Worm (Caenorhabditis elegans) whole organism, L1 larva: ENCODE data around the gene C54E10.6.

Experiments used
- aha-1 ChIP-seq: fragments of 150-350 bp; optimal IDR thresholded peaks from 2 replicates; lab custom pipeline; 2014; ENCODE audit warnings: missing biosample characterization, missing genetic modification characterization
- alr-1 ChIP-seq: fragments of 200-800 bp; sonication (Bioruptor generic); optimal IDR thresholded peaks from 2 replicates; lab custom pipeline; 2018; ENCODE audit warnings: borderline replicate concordance, mild to moderate bottlenecking, missing genetic modification characterization, missing compliant biosample characterization
- blmp-1 ChIP-seq: fragments of 150-350 bp; optimal IDR thresholded peaks from 2 replicates; lab custom pipeline; 2014; ENCODE audit warnings: missing biosample characterization, missing genetic modification characterization
- ceh-63 ChIP-seq: fragments of 200-800 bp; sonication (Bioruptor generic); optimal IDR thresholded peaks from 2 replicates; lab custom pipeline; 2018; ENCODE audit warnings: mild to moderate bottlenecking, missing genetic modification characterization, missing compliant biosample characterization
- dpl-1 ChIP-seq, 3 experiments: fragments of 150-350 bp in 2 of 3; sonication (generic microtip) in 1 of 3; optimal IDR thresholded peaks; 2 replicates each; lab custom pipeline; 2014 to 2017; ENCODE audit warnings: missing biosample characterization in 3 of 3, missing genetic modification characterization in 3 of 3, missing genetic modification reagents in 3 of 3
- dsc-1 ChIP-seq: sonication (generic microtip); optimal IDR thresholded peaks from 2 replicates; lab custom pipeline; 2016; ENCODE audit warnings: mild to moderate bottlenecking, missing genetic modification characterization, missing compliant biosample characterization
- efl-1 ChIP-seq, 4 experiments: fragments of 150-350 bp; optimal IDR thresholded peaks in 3 of 4; peaks in 1 of 4; 1 replicate in 1 of 4; 2 replicates in 3 of 4; lab custom pipeline; 2014; ENCODE audit warnings: missing biosample characterization in 2 of 4, missing genetic modification characterization in 2 of 4, missing genetic modification reagents in 2 of 4
- egl-27 ChIP-seq, 2 experiments: fragments of 150-350 bp in 1 of 2; sonication (generic microtip); optimal IDR thresholded peaks; 3 replicates each; lab custom pipeline; 2017 to 2018; ENCODE audit warnings: missing biosample characterization in 2 of 2, missing genetic modification characterization in 2 of 2, missing genetic modification reagents in 2 of 2
- elt-2 ChIP-seq: sonication (generic microtip); optimal IDR thresholded peaks from 2 replicates; lab custom pipeline; 2016; ENCODE audit warnings: missing genetic modification characterization, mild to moderate bottlenecking, inconsistent platforms, missing compliant biosample characterization, missing genetic modification reagents
- elt-3 ChIP-seq, 6 experiments: fragments of 150-350 bp in 1 of 6; sonication (generic microtip); optimal IDR thresholded peaks; 2 replicates each; lab custom pipeline; 2017 to 2018; ENCODE audit warnings: missing biosample characterization in 6 of 6, missing genetic modification characterization in 6 of 6, inconsistent platforms in 1 of 6
- fkh-8 ChIP-seq: sonication (generic microtip); optimal IDR thresholded peaks from 2 replicates; lab custom pipeline; 2016; ENCODE audit warnings: mild to moderate bottlenecking, missing genetic modification characterization, missing compliant biosample characterization
- irx-1 ChIP-seq: sonication (generic microtip); optimal IDR thresholded peaks from 2 replicates; lab custom pipeline; 2016; ENCODE audit warnings: missing genetic modification characterization, missing compliant biosample characterization
- isw-1 ChIP-seq: fragments of 200-800 bp; sonication (Bioruptor generic); IDR thresholded peaks from 2 replicates; pipeline ENCODE4 v1.3.6; 2022; ENCODE audit warnings: missing genetic modification characterization, missing compliant biosample characterization
- jun-1 ChIP-seq: fragments of 150-350 bp; optimal IDR thresholded peaks from 2 replicates; lab custom pipeline; 2014; ENCODE audit warnings: missing biosample characterization, missing genetic modification reagents, missing genetic modification characterization
- lin-15B ChIP-seq: fragments of 150-350 bp; sonication (generic microtip); optimal IDR thresholded peaks from 3 replicates; lab custom pipeline; 2014; ENCODE audit warnings: missing biosample characterization, missing genetic modification characterization
- lin-35 ChIP-seq, 2 experiments: fragments of 150-350 bp; optimal IDR thresholded peaks; 2 replicates each; lab custom pipeline; 2014; ENCODE audit warnings: missing biosample characterization in 2 of 2, missing genetic modification characterization in 2 of 2, missing genetic modification reagents in 2 of 2
- lir-3 ChIP-seq: sonication (generic microtip); optimal IDR thresholded peaks from 2 replicates; lab custom pipeline; 2016; ENCODE audit warnings: mild to moderate bottlenecking, missing genetic modification characterization, moderate library complexity, missing compliant biosample characterization; ENCODE audit not compliant: poor library complexity
- mab-9 ChIP-seq: fragments of 200-800 bp; sonication (Bioruptor generic); IDR thresholded peaks from 2 replicates; pipeline ENCODE4 v1.3.6; 2022; ENCODE audit warnings: missing genetic modification reagents, missing genetic modification characterization, missing compliant biosample characterization
- mdl-1 ChIP-seq, 2 experiments: fragments of 150-350 bp; optimal IDR thresholded peaks; 2 replicates each; lab custom pipeline; 2014 to 2017; ENCODE audit warnings: missing biosample characterization in 2 of 2, missing genetic modification characterization in 2 of 2, inconsistent platforms in 1 of 2
- mep-1 ChIP-seq: fragments of 150-350 bp; optimal IDR thresholded peaks from 2 replicates; lab custom pipeline; 2014; ENCODE audit warnings: missing biosample characterization, missing genetic modification characterization
- nhr-11 ChIP-seq: fragments of 150-350 bp; optimal IDR thresholded peaks from 2 replicates; lab custom pipeline; 2014; ENCODE audit warnings: missing biosample characterization, missing genetic modification characterization
- nhr-47 ChIP-seq: sonication (generic microtip); optimal IDR thresholded peaks from 2 replicates; lab custom pipeline; 2016; ENCODE audit warnings: mild to moderate bottlenecking, missing genetic modification characterization, moderate library complexity, missing compliant biosample characterization
- nhr-71 ChIP-seq: sonication (generic microtip); optimal IDR thresholded peaks from 2 replicates; lab custom pipeline; 2016; ENCODE audit warnings: mild to moderate bottlenecking, missing genetic modification characterization, moderate library complexity, missing compliant biosample characterization
- nhr-76 ChIP-seq: sonication (generic microtip); optimal IDR thresholded peaks from 2 replicates; lab custom pipeline; 2017; ENCODE audit warnings: missing biosample characterization, missing genetic modification characterization
- nhr-85 ChIP-seq: sonication (generic microtip); peaks from one replicate; lab custom pipeline; 2016; ENCODE audit warnings: missing genetic modification characterization, inconsistent platforms, missing compliant biosample characterization
- rnt-1 ChIP-seq: sonication (generic microtip); optimal IDR thresholded peaks from 2 replicates; lab custom pipeline; 2016; ENCODE audit warnings: mild to moderate bottlenecking, missing genetic modification characterization, moderate library complexity, missing compliant biosample characterization
- sox-4 ChIP-seq: sonication (generic microtip); optimal IDR thresholded peaks from 2 replicates; lab custom pipeline; 2016; ENCODE audit warnings: missing genetic modification characterization, missing compliant biosample characterization
- sup-37 ChIP-seq: fragments of 200-800 bp; sonication (Bioruptor generic); optimal IDR thresholded peaks from 2 replicates; lab custom pipeline; 2018; ENCODE audit warnings: mild to moderate bottlenecking, missing genetic modification characterization, missing compliant biosample characterization
- tbx-2 ChIP-seq: sonication (generic microtip); optimal IDR thresholded peaks from 2 replicates; lab custom pipeline; 2016; ENCODE audit warnings: missing genetic modification characterization, missing compliant biosample characterization
- unc-30 ChIP-seq: sonication (generic microtip); optimal IDR thresholded peaks from 2 replicates; lab custom pipeline; 2017; ENCODE audit warnings: missing biosample characterization, missing genetic modification characterization
- unc-98 ChIP-seq: fragments of 200-800 bp; sonication (Bioruptor generic); IDR thresholded peaks from 2 replicates; pipeline ENCODE4 v1.3.6; 2022; ENCODE audit warnings: missing genetic modification characterization, missing compliant biosample characterization
- zag-1 ChIP-seq: fragments of 150-350 bp; optimal IDR thresholded peaks from 2 replicates; lab custom pipeline; 2014; ENCODE audit warnings: missing biosample characterization, missing genetic modification characterization
- zip-4 ChIP-seq: fragments of 200-800 bp; sonication (Bioruptor generic); optimal IDR thresholded peaks from 2 replicates; lab custom pipeline; 2018; ENCODE audit warnings: mild to moderate bottlenecking, missing genetic modification characterization, moderate library complexity, missing compliant biosample characterization

Gene C54E10.6

ce11 chrV:18790658-18791057 is 17.9 kb downstream of the C54E10.6 start, which contains the start of gene nhr-231:
Gene nhr-231, plus strand, starts transcription at chrV:18790958.
- TF ChIP-seq egl-27 (tag; optimal IDR thresholded peaks at IDR 0.05; lab: Kevin White, UChicago) (no peak), unc-30 (tag; lab: Kevin White, UChicago) (no peak), elt-3 (tag; optimal IDR thresholded peaks at IDR 0.05; lab: Kevin White, UChicago) (no peak)
- TF ChIP-seq, all 84 proteins: peak for 0

- TF ChIP-seq zip-4 (GFP tag; lab: Kevin White, UChicago) = peak; percentile 36
- TF ChIP-seq irx-1 = no peak
These were observed 21.1 kb downstream of the C54E10.6 start, which contains the start of gene Y17D7B.2 for ce11 chrV:18787417-18787918. Gene Y17D7B.2, plus strand, starts transcription at chrV:18787739.

ce11 chrV:18786694-18787093 is 21.8 kb downstream of the C54E10.6 start, which contains the start of gene Y17D7B.3:
Gene Y17D7B.3, minus strand, starts transcription at chrV:18786794.
- TF ChIP-seq isw-1 (GFP tag; lab: Robert Waterston, UW) = no peak
- TF ChIP-seq ceh-63 (GFP tag; lab: Kevin White, UChicago) = no peak

- TF ChIP-seq nhr-47 (peak; percentile 35), tbx-2 (tag; lab: Kevin White, UChicago) (no peak), sox-4 (tag; lab: Kevin White, UChicago) (peak; percentile 1), elt-2 (tag; lab: Kevin White, UChicago) (no peak), jun-1 (no peak), lin-15B (tag; lab: Kevin White, UChicago) (no peak), nhr-11 (tag; lab: Kevin White, UChicago) (no peak), lin-35 (GFP tag; optimal IDR thresholded peaks at IDR 0.05; lab: Kevin White, UChicago) (no peak), efl-1 (optimal IDR thresholded peaks at IDR 0.05; lab: Kevin White, UChicago) (no peak), efl-1 (GFP tag; optimal IDR thresholded peaks at IDR 0.05 in 1 of 2; lab: Kevin White, UChicago) (peak in 1 of 2 experiments; percentile 89), dsc-1 (peak; percentile 25), fkh-8 (peak; percentile 64), mep-1 (tag; lab: Kevin White, UChicago) (no peak), blmp-1 (tag; lab: Kevin White, UChicago) (no peak), nhr-71 (tag; lab: Kevin White, UChicago) (no peak), aha-1 (tag; lab: Kevin White, UChicago) (no peak)
These were observed 25.1 kb downstream of the C54E10.6 start, which contains the start of gene Y17D7B.10 for ce11 chrV:18783474-18783873. Gene Y17D7B.10, plus strand, starts transcription at chrV:18783716.

- peak; percentile 31 for TF ChIP-seq dsc-1
- TF ChIP-seq nhr-76 (tag; lab: Kevin White, UChicago) = no peak
- TF ChIP-seq, all 84 proteins: peak for 1
These were observed 25.8 kb downstream of the C54E10.6 start for ce11 chrV:18782747-18783146.

ce11 chrV:18780605-18781004 is 27.9 kb downstream of the C54E10.6 start:
- TF ChIP-seq irx-1 = no peak
- no peak for TF ChIP-seq lir-3 (tag; lab: Kevin White, UChicago)
- TF ChIP-seq blmp-1 (tag; lab: Kevin White, UChicago) = no peak
- no peak for TF ChIP-seq nhr-85 (tag; lab: Kevin White, UChicago)

ce11 chrV:18776245-18776737 is 32.2 kb downstream of the C54E10.6 start, which contains the start of gene Y17D7B.4:
Gene Y17D7B.4, minus strand, starts transcription at chrV:18776687.
- TF ChIP-seq sup-37 (GFP tag; lab: Kevin White, UChicago) = no peak
- no peak for TF ChIP-seq mab-9 (GFP tag; lab: Robert Waterston, UW)
- TF ChIP-seq mdl-1 (tag; optimal IDR thresholded peaks at IDR 0.05; lab: Kevin White, UChicago) = no peak
- no peak for TF ChIP-seq rnt-1 (tag; lab: Kevin White, UChicago)
- TF ChIP-seq unc-98 (GFP tag; lab: Robert Waterston, UW) = no peak
- no peak for TF ChIP-seq dpl-1 (GFP tag; optimal IDR thresholded peaks at IDR 0.05; lab: Kevin White, UChicago)
- no peak for TF ChIP-seq zag-1 (tag; lab: Kevin White, UChicago)
- TF ChIP-seq egl-27 (tag; optimal IDR thresholded peaks at IDR 0.05; lab: Kevin White, UChicago) = no peak
- no peak for TF ChIP-seq nhr-11 (tag; lab: Kevin White, UChicago)
- TF ChIP-seq alr-1 (tag; lab: Kevin White, UChicago) = no peak
